Fruit fly (Drosophila melanogaster) whole organism, wandering third instar larva: Measurements from ENCODE around the gene CG1632.
A peak's percentile ranks its signal among the peaks of the same experiment; 100 is the strongest.

Experiments used
- Dfd ChIP-seq: fragments of >200 bp; optimal IDR thresholded peaks from 2 replicates; lab custom pipeline; 2017; ENCODE audit warnings: missing biosample characterization, missing genetic modification characterization
- Hnf4 ChIP-seq: fragments of 200-800 bp; sonication (Bioruptor generic); optimal IDR thresholded peaks from 2 replicates; lab custom pipeline; 2016; ENCODE audit warnings: missing biosample characterization, mild to moderate bottlenecking, missing genetic modification characterization
- Hr83 ChIP-seq: fragments of 200-300 bp; sonication (Bioruptor generic); optimal IDR thresholded peaks from 2 replicates; lab custom pipeline; 2016; ENCODE audit warnings: missing biosample characterization, mild to moderate bottlenecking, missing genetic modification characterization, moderate library complexity; ENCODE audit not compliant: poor library complexity, severe bottlenecking
- Myc ChIP-seq: fragments of >200 bp; optimal IDR thresholded peaks from 2 replicates; lab custom pipeline; 2017
- N ChIP-seq: fragments of >200 bp; optimal IDR thresholded peaks from 2 replicates; lab custom pipeline; 2018; ENCODE audit warnings: missing biosample characterization, missing external identifiers, missing genetic modification characterization
- h ChIP-seq: fragments of 200-800 bp; sonication (Bioruptor generic); optimal IDR thresholded peaks from 3 replicates; lab custom pipeline; 2016; ENCODE audit warnings: missing biosample characterization, mild to moderate bottlenecking, missing genetic modification characterization
- tai ChIP-seq: sonication (Bioruptor generic); optimal IDR thresholded peaks from 2 replicates; lab custom pipeline; 2016; ENCODE audit warnings: missing biosample characterization, missing genetic modification characterization
- usp ChIP-seq: fragments of >200 bp; optimal IDR thresholded peaks from 2 replicates; lab custom pipeline; 2017; ENCODE audit warnings: missing biosample characterization, missing genetic modification characterization

dm6 chrX:8231241-8232028 is 21.0 kb upstream of the CG1632 start:
- TF ChIP-seq h (GFP tag; lab: Kevin White, UChicago) (no peak), Dfd (GFP tag; lab: Kevin White, UChicago) (no peak), Hr83 (GFP tag; lab: Kevin White, UChicago) (no peak), usp (GFP tag; lab: Kevin White, UChicago) (no peak), Myc (lab: Kevin White, UChicago) (no peak), tai (no peak), N (GFP tag; lab: Kevin White, UChicago) (no peak), Hnf4 (peak; percentile 63)
